Worm (Caenorhabditis elegans): ENCODE measurements around the gene dkf-2.

- no peak for TF ChIP-seq lsy-2 (tag; optimal IDR thresholded peaks at IDR 0.05)
- TF ChIP-seq nhr-237 (tag; optimal IDR thresholded peaks at IDR 0.05) = no peak
- TF ChIP-seq elt-3 (tag; optimal IDR thresholded peaks at IDR 0.05) = no peak
- no peak for TF ChIP-seq M03D4.4 (tag; optimal IDR thresholded peaks at IDR 0.05)
- no peak for TF ChIP-seq nhr-2 (tag; optimal IDR thresholded peaks at IDR 0.05)
- TF ChIP-seq nhr-76 (tag; optimal IDR thresholded peaks at IDR 0.05) = no peak
- TF ChIP-seq ham-2 (GFP tag; optimal IDR thresholded peaks at IDR 0.05) = no peak
- no peak for TF ChIP-seq unc-62 (GFP tag; optimal IDR thresholded peaks at IDR 0.05)
- TF ChIP-seq unc-39 (tag; optimal IDR thresholded peaks at IDR 0.05) = no peak
- no peak for TF ChIP-seq nhr-12 (tag; optimal IDR thresholded peaks at IDR 0.05)
- TF ChIP-seq snpc-4 (tag; optimal IDR thresholded peaks at IDR 0.05) = no peak
- no peak for TF ChIP-seq mab-5 (tag; optimal IDR thresholded peaks at IDR 0.05)
Measured at ce11 chrV:16726915-16727314, 20.5 kb upstream of the dkf-2 start, which contains the start of gene T25E12.14.
